Fruit fly (Drosophila melanogaster) whole organism, prepupa: ENCODE measurements around the gene Spag1.

ENCODE experiments used
- Blimp-1 ChIP-seq: fragments of 200-800 bp; sonication (Bioruptor generic); optimal IDR thresholded peaks from 3 replicates; lab custom pipeline; 2017; ENCODE audit warnings: missing biosample characterization, missing genetic modification characterization, mild to moderate bottlenecking, moderate library complexity, missing genetic modification reagents
- CG10631 ChIP-seq: fragments of 200-800 bp; sonication (Bioruptor generic); optimal IDR thresholded peaks from 2 replicates; lab custom pipeline; 2016; ENCODE audit warnings: missing biosample characterization, missing genetic modification characterization
- CG10669 ChIP-seq: fragments of 200-800 bp; sonication (Bioruptor generic); optimal IDR thresholded peaks from 3 replicates; lab custom pipeline; 2018; ENCODE audit warnings: missing biosample characterization, mild to moderate bottlenecking, missing genetic modification characterization, moderate library complexity
- CG11294 ChIP-seq: fragments of 200-800 bp; sonication (Bioruptor generic); IDR thresholded peaks from 2 replicates; pipeline ENCODE4 v1.3.6; 2022; ENCODE audit warnings: missing biosample characterization, missing genetic modification characterization
- CG11762 ChIP-seq: fragments of 200-800 bp; sonication (Bioruptor generic); optimal IDR thresholded peaks from 3 replicates; lab custom pipeline; 2016; ENCODE audit warnings: missing biosample characterization, missing genetic modification characterization; ENCODE audit not compliant: insufficient read depth
- CG11902 ChIP-seq: fragments of 200-800 bp; sonication (Bioruptor generic); optimal IDR thresholded peaks from 3 replicates; lab custom pipeline; 2016; ENCODE audit warnings: missing biosample characterization, missing genetic modification characterization
- CG15336 ChIP-seq: fragments of 200-800 bp; sonication (Bioruptor generic); IDR thresholded peaks from 2 replicates; pipeline ENCODE4 v1.3.6; 2022; ENCODE audit warnings: missing biosample characterization, missing genetic modification characterization
- CG34406 ChIP-seq: fragments of 200-800 bp; sonication (Bioruptor generic); optimal IDR thresholded peaks from 3 replicates; lab custom pipeline; 2016; ENCODE audit warnings: missing biosample characterization, missing genetic modification characterization
- CG4318 ChIP-seq: fragments of 200-800 bp; sonication (Bioruptor generic); optimal IDR thresholded peaks from 3 replicates; lab custom pipeline; 2017; ENCODE audit warnings: missing biosample characterization, mild to moderate bottlenecking, missing genetic modification characterization
- CG6276 ChIP-seq: fragments of 200-800 bp; sonication (Bioruptor generic); optimal IDR thresholded peaks from 2 replicates; lab custom pipeline; 2017; ENCODE audit warnings: missing biosample characterization, mild to moderate bottlenecking, missing genetic modification characterization
- CG6792 ChIP-seq: fragments of 200-800 bp; sonication (Bioruptor generic); optimal IDR thresholded peaks from 3 replicates; lab custom pipeline; 2016; ENCODE audit warnings: missing biosample characterization, missing genetic modification characterization
- CG6808 ChIP-seq: fragments of 200-800 bp; sonication (Bioruptor generic); optimal IDR thresholded peaks from 3 replicates; lab custom pipeline; 2017; ENCODE audit warnings: missing biosample characterization, missing genetic modification characterization, mild to moderate bottlenecking, moderate library complexity, missing genetic modification reagents
- CG6854 ChIP-seq: fragments of 200-800 bp; sonication (Bioruptor generic); optimal IDR thresholded peaks from 2 replicates; lab custom pipeline; 2017; ENCODE audit warnings: missing biosample characterization, mild to moderate bottlenecking, missing genetic modification characterization
- CG8632 ChIP-seq: fragments of 200-800 bp; sonication (Bioruptor generic); optimal IDR thresholded peaks from 3 replicates; lab custom pipeline; 2016; ENCODE audit warnings: missing biosample characterization, missing genetic modification characterization
- Eip75B ChIP-seq: fragments of 200-800 bp; sonication (Bioruptor generic); optimal IDR thresholded peaks from 3 replicates; lab custom pipeline; 2016; ENCODE audit warnings: missing biosample characterization, missing genetic modification characterization
- Eip78C ChIP-seq: fragments of 200-800 bp; sonication (Bioruptor generic); peaks from one replicate; lab custom pipeline; 2016; ENCODE audit warnings: missing biosample characterization, missing genetic modification characterization
- Eip93F ChIP-seq: fragments of 200-800 bp; sonication (Bioruptor generic); optimal IDR thresholded peaks from 2 replicates; lab custom pipeline; 2016; ENCODE audit warnings: missing biosample characterization, mild to moderate bottlenecking, missing genetic modification characterization
- Ets21C ChIP-seq: fragments of 200-800 bp; sonication (Bioruptor generic); optimal IDR thresholded peaks from 3 replicates; lab custom pipeline; 2016; ENCODE audit warnings: missing biosample characterization, missing genetic modification characterization
- Ets96B ChIP-seq: fragments of 200-800 bp; optimal IDR thresholded peaks from 2 replicates; lab custom pipeline; 2019; ENCODE audit warnings: missing biosample characterization, mild to moderate bottlenecking, missing genetic modification characterization, moderate library complexity
- Gug ChIP-seq: fragments of 200-800 bp; sonication (Bioruptor generic); IDR thresholded peaks from 2 replicates; pipeline ENCODE4 v1.3.6; 2022; ENCODE audit warnings: missing biosample characterization, missing genetic modification characterization
- Hr38 ChIP-seq: sonication (Bioruptor generic); optimal IDR thresholded peaks from 2 replicates; lab custom pipeline; 2016; ENCODE audit warnings: missing biosample characterization, missing genetic modification characterization
- Lpt ChIP-seq: fragments of 200-800 bp; sonication (Bioruptor generic); optimal IDR thresholded peaks from 3 replicates; lab custom pipeline; 2016; ENCODE audit warnings: missing biosample characterization, missing genetic modification characterization
- Met ChIP-seq: fragments of 200-800 bp; sonication (Bioruptor generic); optimal IDR thresholded peaks from 3 replicates; lab custom pipeline; 2016; ENCODE audit warnings: missing biosample characterization, missing genetic modification characterization
- Smox ChIP-seq: fragments of 200-800 bp; sonication (Bioruptor generic); optimal IDR thresholded peaks from 3 replicates; lab custom pipeline; 2016; ENCODE audit warnings: missing biosample characterization, missing genetic modification characterization
- Sox102F ChIP-seq: fragments of 200-800 bp; sonication (Bioruptor generic); optimal IDR thresholded peaks from 2 replicates; lab custom pipeline; 2016; ENCODE audit warnings: missing biosample characterization, mild to moderate bottlenecking, missing genetic modification characterization
- Sox14 ChIP-seq: fragments of 200-800 bp; sonication (Bioruptor generic); optimal IDR thresholded peaks from 3 replicates; lab custom pipeline; 2016; ENCODE audit warnings: missing biosample characterization, missing genetic modification characterization
- achi ChIP-seq: fragments of 200-800 bp; sonication (Bioruptor generic); optimal IDR thresholded peaks from 3 replicates; lab custom pipeline; 2016; ENCODE audit warnings: missing biosample characterization, missing genetic modification characterization
- cyc ChIP-seq: fragments of 200-800 bp; sonication (Bioruptor generic); optimal IDR thresholded peaks from 3 replicates; lab custom pipeline; 2016; ENCODE audit warnings: missing biosample characterization, missing genetic modification characterization
- dac ChIP-seq: fragments of 200-800 bp; sonication (Bioruptor generic); optimal IDR thresholded peaks from 2 replicates; lab custom pipeline; 2017; ENCODE audit warnings: missing biosample characterization, mild to moderate bottlenecking, missing genetic modification characterization
- dsx ChIP-seq: fragments of 200-800 bp; optimal IDR thresholded peaks from 3 replicates; lab custom pipeline; 2019; ENCODE audit warnings: missing biosample characterization, mild to moderate bottlenecking, missing genetic modification characterization, moderate library complexity; ENCODE audit not compliant: poor library complexity, severe bottlenecking
- esn ChIP-seq: fragments of 200-800 bp; sonication (Bioruptor generic); optimal IDR thresholded peaks from 2 replicates; lab custom pipeline; 2016; ENCODE audit warnings: missing biosample characterization, mild to moderate bottlenecking, missing genetic modification characterization, moderate library complexity
- fd59A ChIP-seq: fragments of 200-800 bp; sonication (Bioruptor generic); optimal IDR thresholded peaks from 2 replicates; lab custom pipeline; 2017; ENCODE audit warnings: missing biosample characterization, mild to moderate bottlenecking, missing genetic modification characterization, missing genetic modification reagents
- fkh ChIP-seq: fragments of 200-800 bp; sonication (Bioruptor generic); optimal IDR thresholded peaks from 3 replicates; lab custom pipeline; 2017; ENCODE audit warnings: missing biosample characterization, mild to moderate bottlenecking, missing genetic modification characterization, moderate library complexity
- lz ChIP-seq: fragments of 200-800 bp; sonication (Bioruptor generic); optimal IDR thresholded peaks from 3 replicates; lab custom pipeline; 2016; ENCODE audit warnings: missing biosample characterization, missing genetic modification characterization
- net ChIP-seq: fragments of 200-800 bp; sonication (Bioruptor generic); optimal IDR thresholded peaks from 3 replicates; lab custom pipeline; 2016; ENCODE audit warnings: missing biosample characterization, missing genetic modification characterization
- pdm3 ChIP-seq: fragments of 200-800 bp; sonication (Bioruptor generic); optimal IDR thresholded peaks from 3 replicates; lab custom pipeline; 2016; ENCODE audit warnings: missing biosample characterization, missing genetic modification characterization
- svp ChIP-seq: fragments of 200-800 bp; sonication (Bioruptor generic); peaks from one replicate; lab custom pipeline; 2016; ENCODE audit warnings: missing biosample characterization, missing genetic modification characterization
- topi ChIP-seq: fragments of 200-800 bp; sonication (Bioruptor generic); optimal IDR thresholded peaks from 3 replicates; lab custom pipeline; 2016; ENCODE audit warnings: missing biosample characterization, missing genetic modification characterization

The Spag1 gene

DNA sequence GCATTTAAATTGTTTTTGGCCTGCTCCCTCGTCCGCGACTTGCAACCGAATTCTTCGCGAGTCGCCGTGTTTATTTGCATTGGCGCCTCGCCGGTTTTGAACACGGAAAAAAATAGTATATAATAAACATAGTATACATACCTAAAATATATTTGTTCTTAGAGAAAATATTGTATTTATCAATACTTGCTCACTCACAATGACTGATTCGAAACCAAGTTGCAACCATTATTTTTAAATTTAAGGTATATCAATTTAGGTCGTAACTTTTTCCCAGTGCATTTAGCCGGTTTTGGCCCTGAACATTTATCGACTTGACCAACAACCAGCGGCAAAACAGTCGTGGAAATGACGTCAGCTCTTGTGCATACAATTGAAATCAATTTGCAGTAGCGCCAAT is 19.2 kb upstream of the Spag1 start (continued):
- TF ChIP-seq dsx (GFP tag; lab: Kevin White, UChicago) (peak; percentile 84), Hr38 (no peak), cyc (GFP tag; lab: Kevin White, UChicago) (peak; percentile 79), Ets96B (peak; percentile 69), Eip93F (GFP tag; lab: Kevin White, UChicago) (peak; percentile 11), CG15336 (GFP tag; lab: Robert Waterston, UW) (peak; percentile 97), CG6792 (peak; percentile 87), CG6276 (GFP tag; lab: Kevin White, UChicago) (peak; percentile 93), dac (GFP tag; lab: Kevin White, UChicago) (peak; percentile 75), Gug (GFP tag; lab: Robert Waterston, UW) (peak; percentile 84), Sox102F (GFP tag; lab: Kevin White, UChicago) (peak; percentile 94), CG34406 (peak; percentile 96), Sox14 (GFP tag; lab: Kevin White, UChicago) (peak; percentile 85), lz (GFP tag; lab: Kevin White, UChicago) (peak; percentile 80), CG6808 (GFP tag; lab: Kevin White, UChicago) (peak; percentile 79), Lpt (GFP tag; lab: Kevin White, UChicago) (peak; percentile 87), CG11762 (GFP tag; lab: Kevin White, UChicago) (peak; percentile 71), pdm3 (GFP tag; lab: Kevin White, UChicago) (peak; percentile 88), CG8632 (GFP tag; lab: Kevin White, UChicago) (peak; percentile 95), CG11902 (GFP tag; lab: Kevin White, UChicago) (peak; percentile 73)

DNA sequence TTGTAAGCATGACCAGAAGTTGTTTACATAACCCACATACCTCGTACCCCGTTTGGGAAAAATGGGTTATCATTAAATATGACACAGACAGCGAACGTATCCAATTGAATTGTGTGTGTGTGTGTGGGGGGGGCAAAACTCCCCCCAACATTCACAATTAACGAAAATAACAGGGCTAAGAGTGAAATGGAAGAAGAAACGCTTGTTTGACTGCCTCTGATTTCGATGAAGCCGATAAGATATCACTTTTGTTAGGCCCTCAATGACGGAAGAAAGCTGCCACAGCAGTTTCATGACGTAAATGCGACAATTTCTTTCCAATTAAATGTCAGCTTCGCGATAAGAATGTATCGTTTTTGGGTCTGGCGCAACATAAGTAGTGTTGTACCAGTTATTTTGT is 13.7 kb upstream of the Spag1 start:
- no peak for TF ChIP-seq CG11902 (GFP tag; lab: Kevin White, UChicago)
- peak; percentile 46 for TF ChIP-seq fkh (GFP tag; lab: Kevin White, UChicago)
- TF ChIP-seq Eip78C = peak; percentile 42
- TF ChIP-seq Met = no peak
- TF ChIP-seq net (GFP tag; lab: Kevin White, UChicago) = no peak
- no peak for TF ChIP-seq CG10669
- TF ChIP-seq CG11294 = no peak
- no peak for TF ChIP-seq Ets96B
- no peak for TF ChIP-seq Eip93F (GFP tag; lab: Kevin White, UChicago)
- no peak for TF ChIP-seq achi (GFP tag; lab: Kevin White, UChicago)
- no peak for TF ChIP-seq fd59A (GFP tag; lab: Kevin White, UChicago)
- TF ChIP-seq CG6854 (GFP tag; lab: Kevin White, UChicago) = peak; percentile 23
- TF ChIP-seq Ets21C (GFP tag; lab: Kevin White, UChicago) = no peak
- TF ChIP-seq CG4318 (GFP tag; lab: Kevin White, UChicago) = no peak
- no peak for TF ChIP-seq CG6792
- TF ChIP-seq Sox14 (GFP tag; lab: Kevin White, UChicago) = no peak
- no peak for TF ChIP-seq esn
- TF ChIP-seq CG6808 (GFP tag; lab: Kevin White, UChicago) = no peak
- no peak for TF ChIP-seq Gug (GFP tag; lab: Robert Waterston, UW)
- TF ChIP-seq CG10631 = no peak
- no peak for TF ChIP-seq CG6276 (GFP tag; lab: Kevin White, UChicago)
- TF ChIP-seq svp = no peak
- no peak for TF ChIP-seq Smox (GFP tag; lab: Kevin White, UChicago)
- no peak for TF ChIP-seq topi (GFP tag; lab: Kevin White, UChicago)
- no peak for TF ChIP-seq CG11762 (GFP tag; lab: Kevin White, UChicago)
- no peak for TF ChIP-seq CG15336 (GFP tag; lab: Robert Waterston, UW)

dm6 chr3R:26934523-26934922 is 13.1 kb upstream of the Spag1 start:
- TF ChIP-seq fkh (GFP tag; lab: Kevin White, UChicago) (peak; percentile 83), CG10669 (no peak), Blimp-1 (GFP tag; lab: Kevin White, UChicago) (no peak), Eip75B (GFP tag; lab: Kevin White, UChicago) (no peak)
